Worm (Caenorhabditis elegans) whole organism, L1 larva: ENCODE results near the gene F23F1.4.

Experiments used
- C04F5.9 ChIP-seq: sonication (generic microtip); optimal IDR thresholded peaks from 2 replicates; lab custom pipeline; 2016; ENCODE audit warnings: missing genetic modification characterization, missing compliant biosample characterization
- C16A3.4 ChIP-seq: fragments of 150-350 bp; optimal IDR thresholded peaks from 2 replicates; lab custom pipeline; 2014; ENCODE audit warnings: missing biosample characterization, missing genetic modification characterization
- C34B4.2 ChIP-seq: sonication (generic microtip); optimal IDR thresholded peaks from 2 replicates; lab custom pipeline; 2017; ENCODE audit warnings: mild to moderate bottlenecking, missing genetic modification characterization, missing compliant biosample characterization
- F16B12.6 ChIP-seq: fragments of 150-350 bp; optimal IDR thresholded peaks from 2 replicates; lab custom pipeline; 2014; ENCODE audit warnings: missing biosample characterization, missing genetic modification characterization
- aha-1 ChIP-seq: fragments of 150-350 bp; optimal IDR thresholded peaks from 2 replicates; lab custom pipeline; 2014; ENCODE audit warnings: missing biosample characterization, missing genetic modification characterization
- alr-1 ChIP-seq: fragments of 200-800 bp; sonication (Bioruptor generic); optimal IDR thresholded peaks from 2 replicates; lab custom pipeline; 2018; ENCODE audit warnings: borderline replicate concordance, mild to moderate bottlenecking, missing genetic modification characterization, missing compliant biosample characterization
- ama-1 ChIP-seq: fragments of 150-350 bp; optimal IDR thresholded peaks from 2 replicates; lab custom pipeline; 2014
- blmp-1 ChIP-seq: fragments of 150-350 bp; optimal IDR thresholded peaks from 2 replicates; lab custom pipeline; 2014; ENCODE audit warnings: missing biosample characterization, missing genetic modification characterization
- ceh-8 ChIP-seq: fragments of 200-800 bp; sonication (Bioruptor generic); optimal IDR thresholded peaks from 2 replicates; lab custom pipeline; 2018; ENCODE audit warnings: mild to moderate bottlenecking, missing genetic modification characterization, moderate library complexity, missing compliant biosample characterization
- ces-1 ChIP-seq: fragments of 150-350 bp; optimal IDR thresholded peaks from 2 replicates; lab custom pipeline; 2014; ENCODE audit warnings: missing biosample characterization, missing genetic modification reagents, missing genetic modification characterization
- dsc-1 ChIP-seq: sonication (generic microtip); optimal IDR thresholded peaks from 2 replicates; lab custom pipeline; 2016; ENCODE audit warnings: mild to moderate bottlenecking, missing genetic modification characterization, missing compliant biosample characterization
- egl-13 ChIP-seq: sonication (generic microtip); optimal IDR thresholded peaks from 2 replicates; lab custom pipeline; 2016; ENCODE audit warnings: missing genotype, missing genetic modification reagents, missing genetic modification characterization, missing compliant biosample characterization
- elt-2 ChIP-seq: sonication (generic microtip); optimal IDR thresholded peaks from 2 replicates; lab custom pipeline; 2016; ENCODE audit warnings: missing genetic modification characterization, mild to moderate bottlenecking, inconsistent platforms, missing compliant biosample characterization, missing genetic modification reagents
- elt-3 ChIP-seq, 6 experiments: fragments of 150-350 bp in 1 of 6; sonication (generic microtip); optimal IDR thresholded peaks; 2 replicates each; lab custom pipeline; 2017 to 2018; ENCODE audit warnings: missing biosample characterization in 6 of 6, missing genetic modification characterization in 6 of 6, inconsistent platforms in 1 of 6
- fkh-10 ChIP-seq: sonication (generic microtip); optimal IDR thresholded peaks from 2 replicates; lab custom pipeline; 2017; ENCODE audit warnings: missing biosample characterization, missing genetic modification reagents, missing genetic modification characterization
- fkh-4 ChIP-seq: sonication (generic microtip); optimal IDR thresholded peaks from 2 replicates; lab custom pipeline; 2016; ENCODE audit warnings: missing compliant biosample characterization, missing genetic modification characterization, borderline replicate concordance
- fkh-8 ChIP-seq: sonication (generic microtip); optimal IDR thresholded peaks from 2 replicates; lab custom pipeline; 2016; ENCODE audit warnings: mild to moderate bottlenecking, missing genetic modification characterization, missing compliant biosample characterization
- fos-1 ChIP-seq: fragments of 150-350 bp; optimal IDR thresholded peaks from 2 replicates; lab custom pipeline; 2014; ENCODE audit warnings: missing biosample characterization, missing genetic modification characterization
- hpl-2 ChIP-seq: fragments of 150-350 bp; optimal IDR thresholded peaks from 2 replicates; lab custom pipeline; 2014; ENCODE audit warnings: missing biosample characterization, missing genetic modification reagents, missing genetic modification characterization
- irx-1 ChIP-seq: sonication (generic microtip); optimal IDR thresholded peaks from 2 replicates; lab custom pipeline; 2016; ENCODE audit warnings: missing genetic modification characterization, missing compliant biosample characterization
- lin-14 ChIP-seq: fragments of 200-800 bp; sonication (Bioruptor generic); optimal IDR thresholded peaks from 2 replicates; lab custom pipeline; 2018; ENCODE audit warnings: mild to moderate bottlenecking, missing genetic modification characterization, moderate library complexity, missing compliant biosample characterization
- lin-15B ChIP-seq: fragments of 150-350 bp; sonication (generic microtip); optimal IDR thresholded peaks from 3 replicates; lab custom pipeline; 2014; ENCODE audit warnings: missing biosample characterization, missing genetic modification characterization
- lin-35 ChIP-seq, 2 experiments: fragments of 150-350 bp; optimal IDR thresholded peaks; 2 replicates each; lab custom pipeline; 2014; ENCODE audit warnings: missing biosample characterization in 2 of 2, missing genetic modification characterization in 2 of 2, missing genetic modification reagents in 2 of 2
- lin-39 ChIP-seq: fragments of 150-350 bp; optimal IDR thresholded peaks from 2 replicates; lab custom pipeline; 2014; ENCODE audit warnings: missing biosample characterization, missing genetic modification reagents, missing genetic modification characterization
- lir-3 ChIP-seq: sonication (generic microtip); optimal IDR thresholded peaks from 2 replicates; lab custom pipeline; 2016; ENCODE audit warnings: mild to moderate bottlenecking, missing genetic modification characterization, moderate library complexity, missing compliant biosample characterization; ENCODE audit not compliant: poor library complexity
- mab-9 ChIP-seq: fragments of 200-800 bp; sonication (Bioruptor generic); IDR thresholded peaks from 2 replicates; pipeline ENCODE4 v1.3.6; 2022; ENCODE audit warnings: missing genetic modification reagents, missing genetic modification characterization, missing compliant biosample characterization
- mef-2 ChIP-seq: fragments of 150-350 bp; optimal IDR thresholded peaks from 2 replicates; lab custom pipeline; 2014; ENCODE audit warnings: missing biosample characterization, missing genetic modification characterization
- nhr-11 ChIP-seq: fragments of 150-350 bp; optimal IDR thresholded peaks from 2 replicates; lab custom pipeline; 2014; ENCODE audit warnings: missing biosample characterization, missing genetic modification characterization
- nhr-19 ChIP-seq: fragments of 200-800 bp; sonication (Bioruptor generic); conservative IDR thresholded peaks from 2 replicates; pipeline ENCODE4 v1.3.6; 2022; ENCODE audit warnings: missing genetic modification characterization, missing compliant biosample characterization
- nhr-237 ChIP-seq: fragments of 150-350 bp; optimal IDR thresholded peaks from 2 replicates; lab custom pipeline; 2014; ENCODE audit warnings: missing biosample characterization, missing genetic modification characterization
- nhr-28 ChIP-seq: fragments of 150-350 bp; optimal IDR thresholded peaks from 2 replicates; lab custom pipeline; 2014; ENCODE audit warnings: missing biosample characterization, missing genetic modification characterization
- nhr-47 ChIP-seq: sonication (generic microtip); optimal IDR thresholded peaks from 2 replicates; lab custom pipeline; 2016; ENCODE audit warnings: mild to moderate bottlenecking, missing genetic modification characterization, moderate library complexity, missing compliant biosample characterization
- nhr-76 ChIP-seq: sonication (generic microtip); optimal IDR thresholded peaks from 2 replicates; lab custom pipeline; 2017; ENCODE audit warnings: missing biosample characterization, missing genetic modification characterization
- nhr-77 ChIP-seq: fragments of 150-350 bp; optimal IDR thresholded peaks from 2 replicates; lab custom pipeline; 2014; ENCODE audit warnings: missing biosample characterization, missing genetic modification characterization
- nhr-84 ChIP-seq: sonication (generic microtip); optimal IDR thresholded peaks from 2 replicates; lab custom pipeline; 2017; ENCODE audit warnings: missing biosample characterization, missing genetic modification characterization
- nhr-85 ChIP-seq: sonication (generic microtip); peaks from one replicate; lab custom pipeline; 2016; ENCODE audit warnings: missing genetic modification characterization, inconsistent platforms, missing compliant biosample characterization
- nhr-90 ChIP-seq: sonication (generic microtip); optimal IDR thresholded peaks from 2 replicates; lab custom pipeline; 2016; ENCODE audit warnings: mild to moderate bottlenecking, missing genetic modification characterization, missing compliant biosample characterization; ENCODE audit not compliant: poor library complexity
- pag-3 ChIP-seq: sonication (generic microtip); optimal IDR thresholded peaks from 2 replicates; lab custom pipeline; 2017; ENCODE audit warnings: missing genetic modification characterization, mild to moderate bottlenecking, missing compliant biosample characterization, antibody characterized with exemption, borderline replicate concordance; ENCODE audit not compliant: insufficient read depth
- pax-3 ChIP-seq: fragments of 200-800 bp; sonication (Bioruptor generic); optimal IDR thresholded peaks from 2 replicates; lab custom pipeline; 2018; ENCODE audit warnings: mild to moderate bottlenecking, missing genetic modification characterization, moderate library complexity, missing compliant biosample characterization
- pqm-1 ChIP-seq: sonication (generic microtip); optimal IDR thresholded peaks from 3 replicates; lab custom pipeline; 2017; ENCODE audit warnings: missing biosample characterization, missing genetic modification characterization
- rnt-1 ChIP-seq: sonication (generic microtip); optimal IDR thresholded peaks from 2 replicates; lab custom pipeline; 2016; ENCODE audit warnings: mild to moderate bottlenecking, missing genetic modification characterization, moderate library complexity, missing compliant biosample characterization
- skn-1 ChIP-seq: fragments of 150-350 bp; optimal IDR thresholded peaks from 2 replicates; lab custom pipeline; 2014; ENCODE audit warnings: missing biosample characterization, missing genetic modification characterization
- snpc-4 ChIP-seq: fragments of 150-350 bp; optimal IDR thresholded peaks from 2 replicates; lab custom pipeline; 2014; ENCODE audit warnings: missing biosample characterization, missing genetic modification characterization
- snu-23 ChIP-seq: sonication (generic microtip); optimal IDR thresholded peaks from 2 replicates; lab custom pipeline; 2016; ENCODE audit warnings: missing genetic modification characterization, missing compliant biosample characterization
- sox-4 ChIP-seq: sonication (generic microtip); optimal IDR thresholded peaks from 2 replicates; lab custom pipeline; 2016; ENCODE audit warnings: missing genetic modification characterization, missing compliant biosample characterization
- sptf-1 ChIP-seq: fragments of 150-350 bp; optimal IDR thresholded peaks from 2 replicates; lab custom pipeline; 2014; ENCODE audit warnings: missing biosample characterization, missing genetic modification characterization
- unc-130 ChIP-seq: fragments of 150-350 bp; optimal IDR thresholded peaks from 2 replicates; lab custom pipeline; 2017; ENCODE audit warnings: missing biosample characterization, missing genetic modification characterization, inconsistent platforms
- unc-30 ChIP-seq: sonication (generic microtip); optimal IDR thresholded peaks from 2 replicates; lab custom pipeline; 2017; ENCODE audit warnings: missing biosample characterization, missing genetic modification characterization
- unc-62 ChIP-seq: fragments of 150-350 bp; optimal IDR thresholded peaks from 2 replicates; lab custom pipeline; 2014; ENCODE audit warnings: missing biosample characterization, missing genetic modification reagents, missing genetic modification characterization
- unc-98 ChIP-seq: fragments of 200-800 bp; sonication (Bioruptor generic); IDR thresholded peaks from 2 replicates; pipeline ENCODE4 v1.3.6; 2022; ENCODE audit warnings: missing genetic modification characterization, missing compliant biosample characterization
- vab-15 ChIP-seq: sonication (generic microtip); optimal IDR thresholded peaks from 2 replicates; lab custom pipeline; 2017; ENCODE audit warnings: missing genotype, mild to moderate bottlenecking, missing genetic modification characterization, missing compliant biosample characterization
- xbp-1 ChIP-seq: sonication (generic microtip); optimal IDR thresholded peaks from 2 replicates; lab custom pipeline; 2016; ENCODE audit warnings: missing genetic modification characterization, missing compliant biosample characterization
- zip-4 ChIP-seq: fragments of 200-800 bp; sonication (Bioruptor generic); optimal IDR thresholded peaks from 2 replicates; lab custom pipeline; 2018; ENCODE audit warnings: mild to moderate bottlenecking, missing genetic modification characterization, moderate library complexity, missing compliant biosample characterization
- ztf-4 ChIP-seq: fragments of 150-350 bp; optimal IDR thresholded peaks from 2 replicates; lab custom pipeline; 2014; ENCODE audit warnings: missing biosample characterization, missing genetic modification characterization

Gene F23F1.4

ce11 chrII:18787-19186 is 9.4 kb downstream of the F23F1.4 start (continued):
- TF ChIP-seq rnt-1 (tag; lab: Kevin White, UChicago): peak; percentile 64
- TF ChIP-seq lin-15B (tag; lab: Kevin White, UChicago): peak; percentile 5
- no peak for TF ChIP-seq mab-9 (GFP tag; lab: Robert Waterston, UW)
- TF ChIP-seq elt-3 (tag; optimal IDR thresholded peaks at IDR 0.05; lab: Kevin White, UChicago): peak in 2 of 6 experiments; percentile 43 to 45
- peak; percentile 30 for TF ChIP-seq vab-15
- peak; percentile 30 for TF ChIP-seq snpc-4 (tag; lab: Kevin White, UChicago)
- TF ChIP-seq ama-1 (lab: Kevin White, UChicago): no peak
- TF ChIP-seq fkh-8 (tag; lab: Kevin White, UChicago): peak; percentile 83
- TF ChIP-seq dsc-1 (tag; lab: Kevin White, UChicago): peak; percentile 54
- no peak for TF ChIP-seq fkh-4 (tag; lab: Kevin White, UChicago)
- no peak for TF ChIP-seq lir-3 (tag; lab: Kevin White, UChicago)
- TF ChIP-seq nhr-11: no peak
- TF ChIP-seq irx-1 (tag; lab: Kevin White, UChicago): no peak
- TF ChIP-seq pqm-1 (tag; lab: Kevin White, UChicago): no peak
- no peak for TF ChIP-seq sox-4 (tag; lab: Kevin White, UChicago)
- TF ChIP-seq nhr-237 (tag; lab: Kevin White, UChicago): peak; percentile 4
- TF ChIP-seq nhr-85 (tag; lab: Kevin White, UChicago): peak; percentile 78
- TF ChIP-seq aha-1 (tag; lab: Kevin White, UChicago): no peak
- peak; percentile 33; the same call in 1 of the 2 replicates for TF ChIP-seq nhr-19 (GFP tag; lab: Robert Waterston, UW)
- TF ChIP-seq C04F5.9 (tag; lab: Kevin White, UChicago): peak; percentile 43
- TF ChIP-seq zip-4: no peak
- no peak for TF ChIP-seq pax-3
- TF ChIP-seq F16B12.6: peak; percentile 44
- TF ChIP-seq alr-1 (tag; lab: Kevin White, UChicago): no peak
- no peak for TF ChIP-seq pag-3 (tag; lab: Kevin White, UChicago)
- TF ChIP-seq nhr-90 (tag; lab: Kevin White, UChicago): peak; percentile 65
- TF ChIP-seq ceh-8 (GFP tag; lab: Kevin White, UChicago): peak; percentile 26
- TF ChIP-seq snu-23 (GFP tag; lab: Kevin White, UChicago): peak; percentile 83
- TF ChIP-seq fkh-10 (GFP tag; lab: Kevin White, UChicago): peak; percentile 23
- TF ChIP-seq nhr-77: peak; percentile 22
- TF ChIP-seq nhr-47 (tag; lab: Kevin White, UChicago): peak; percentile 75
- peak; percentile 17 for TF ChIP-seq fos-1 (tag; lab: Kevin White, UChicago)
- TF ChIP-seq ces-1: no peak
- peak; percentile 77 to 80 for TF ChIP-seq lin-35 (GFP tag; optimal IDR thresholded peaks at IDR 0.05; lab: Kevin White, UChicago)
- TF ChIP-seq lin-14 (GFP tag; lab: Kevin White, UChicago): peak; percentile 98
- no peak for TF ChIP-seq C34B4.2 (tag; lab: Kevin White, UChicago)
- peak; percentile 52 for TF ChIP-seq C16A3.4
- TF ChIP-seq elt-2: no peak
- TF ChIP-seq sptf-1 (tag; lab: Kevin White, UChicago): no peak
- peak; percentile 77 for TF ChIP-seq xbp-1 (tag; lab: Kevin White, UChicago)
- no peak for TF ChIP-seq unc-30 (tag; lab: Kevin White, UChicago)
- no peak for TF ChIP-seq hpl-2 (GFP tag; lab: Kevin White, UChicago)
- peak; percentile 56 for TF ChIP-seq blmp-1
- no peak for TF ChIP-seq unc-98
- TF ChIP-seq egl-13: peak; percentile 7
- TF ChIP-seq skn-1 (tag; lab: Kevin White, UChicago): peak; percentile 59
- TF ChIP-seq unc-130 (tag; lab: Kevin White, UChicago): no peak
- TF ChIP-seq unc-62 (GFP tag; lab: Kevin White, UChicago): no peak
- TF ChIP-seq nhr-84 (tag; lab: Kevin White, UChicago): no peak
- TF ChIP-seq lin-39 (tag; lab: Kevin White, UChicago): no peak
- TF ChIP-seq nhr-28 (tag; lab: Kevin White, UChicago): no peak
- TF ChIP-seq nhr-76 (tag; lab: Kevin White, UChicago): no peak
- no peak for TF ChIP-seq ztf-4
- no peak for TF ChIP-seq mef-2 (tag; lab: Kevin White, UChicago)
